Worm (Caenorhabditis elegans) whole organism, L4 larva: Measurements from ENCODE around the gene T10B9.14.
A peak's percentile ranks its signal among the peaks of the same experiment; 100 is the strongest.

Experiments
- F26F4.8 ChIP-seq: fragments of 200-800 bp; sonication (Bioruptor generic); conservative IDR thresholded peaks from 2 replicates; pipeline ENCODE4 v1.3.6; 2022; ENCODE audit warnings: missing genetic modification characterization, missing compliant biosample characterization
- F37D6.2 ChIP-seq: sonication (generic microtip); optimal IDR thresholded peaks from 2 replicates; lab custom pipeline; 2016; ENCODE audit warnings: mild to moderate bottlenecking, missing genetic modification characterization, missing compliant biosample characterization
- T20F7.1 ChIP-seq: fragments of 200-800 bp; sonication (Bioruptor generic); optimal IDR thresholded peaks from 2 replicates; lab custom pipeline; 2018; ENCODE audit warnings: mild to moderate bottlenecking, missing genetic modification characterization, missing compliant biosample characterization
- Y105C5A.15 ChIP-seq: fragments of 200-800 bp; sonication (Bioruptor generic); IDR thresholded peaks from 2 replicates; pipeline ENCODE4 v1.3.6; 2022; ENCODE audit warnings: missing genetic modification characterization, missing compliant biosample characterization
- Y48G9A.11 ChIP-seq: fragments of 200-800 bp; sonication (Bioruptor generic); IDR thresholded peaks from 2 replicates; pipeline ENCODE4 v1.3.6; 2022; ENCODE audit warnings: missing genetic modification reagents, missing genetic modification characterization, missing compliant biosample characterization
- aha-1 ChIP-seq: fragments of 150-350 bp; peaks from one replicate; lab custom pipeline; 2014; ENCODE audit warnings: missing biosample characterization, missing genetic modification characterization
- aly-2 ChIP-seq: sonication (generic microtip); optimal IDR thresholded peaks from 2 replicates; lab custom pipeline; 2018; ENCODE audit warnings: missing biosample characterization, missing genetic modification characterization
- ceh-32 ChIP-seq: sonication (generic microtip); optimal IDR thresholded peaks from 2 replicates; lab custom pipeline; 2016; ENCODE audit warnings: mild to moderate bottlenecking, missing genetic modification characterization, missing compliant biosample characterization; ENCODE audit not compliant: poor library complexity
- ceh-82 ChIP-seq: sonication (generic microtip); optimal IDR thresholded peaks from 2 replicates; lab custom pipeline; 2017; ENCODE audit warnings: missing biosample characterization, missing genetic modification characterization
- daf-12 ChIP-seq: fragments of 150-350 bp; optimal IDR thresholded peaks from 2 replicates; lab custom pipeline; 2014; ENCODE audit warnings: missing biosample characterization, missing genetic modification reagents, missing genetic modification characterization
- daf-19 ChIP-seq: fragments of 200-800 bp; sonication (Bioruptor generic); conservative IDR thresholded peaks from 2 replicates; pipeline ENCODE4 v1.3.6; 2022; ENCODE audit warnings: missing genetic modification characterization, missing compliant biosample characterization
- daf-8 ChIP-seq: fragments of 200-800 bp; sonication (Bioruptor generic); IDR thresholded peaks from 2 replicates; pipeline ENCODE4 v1.3.6; 2022; ENCODE audit warnings: missing genetic modification characterization, missing compliant biosample characterization
- dmd-6 ChIP-seq: fragments of 200-800 bp; sonication (Bioruptor generic); IDR thresholded peaks from 2 replicates; pipeline ENCODE4 v1.3.6; 2022; ENCODE audit warnings: missing genetic modification reagents, missing genetic modification characterization, missing compliant biosample characterization
- dmd-8 ChIP-seq: fragments of 200-800 bp; sonication (Bioruptor generic); IDR thresholded peaks from 2 replicates; pipeline ENCODE4 v1.3.6; 2022; ENCODE audit warnings: missing genetic modification characterization, missing compliant biosample characterization
- dpl-1 ChIP-seq: fragments of 150-350 bp; optimal IDR thresholded peaks from 2 replicates; lab custom pipeline; 2014; ENCODE audit warnings: missing biosample characterization, missing genetic modification reagents, missing genetic modification characterization
- duxl-1 ChIP-seq: sonication (generic microtip); optimal IDR thresholded peaks from 2 replicates; lab custom pipeline; 2016; ENCODE audit warnings: mild to moderate bottlenecking, missing genetic modification characterization, moderate library complexity, missing compliant biosample characterization; ENCODE audit not compliant: poor library complexity
- egl-27 ChIP-seq: sonication (generic microtip); optimal IDR thresholded peaks from 3 replicates; lab custom pipeline; 2017; ENCODE audit warnings: missing biosample characterization, missing genetic modification reagents, missing genetic modification characterization
- egl-43 ChIP-seq: fragments of 200-800 bp; sonication (Bioruptor generic); IDR thresholded peaks from 2 replicates; pipeline ENCODE4 v1.3.6; 2022; ENCODE audit warnings: missing genetic modification reagents, missing genetic modification characterization, missing compliant biosample characterization
- hif-1 ChIP-seq, 2 experiments: sonication (generic microtip); optimal IDR thresholded peaks; 2 replicates each; lab custom pipeline; 2016 to 2017; ENCODE audit warnings: missing compliant biosample characterization in 2 of 2, missing genetic modification characterization in 2 of 2, missing genetic modification reagents in 2 of 2, missing genotype in 2 of 2, mild to moderate bottlenecking in 1 of 2
- hmg-1.1 ChIP-seq: fragments of 200-800 bp; sonication (Bioruptor generic); IDR thresholded peaks from 2 replicates; pipeline ENCODE4 v1.3.6; 2022; ENCODE audit warnings: missing genetic modification reagents, missing genetic modification characterization, missing compliant biosample characterization
- lim-7 ChIP-seq: fragments of 200-800 bp; sonication (Bioruptor generic); IDR thresholded peaks from 2 replicates; pipeline ENCODE4 v1.3.6; 2022; ENCODE audit warnings: missing genetic modification characterization, missing compliant biosample characterization
- lin-1 ChIP-seq: fragments of 200-800 bp; sonication (Bioruptor generic); IDR thresholded peaks from 2 replicates; pipeline ENCODE4 v1.3.6; 2022; ENCODE audit warnings: missing genetic modification reagents, missing genetic modification characterization, missing compliant biosample characterization
- lin-13 ChIP-seq: fragments of 150-350 bp; optimal IDR thresholded peaks from 2 replicates; lab custom pipeline; 2014; ENCODE audit warnings: missing biosample characterization, missing genetic modification reagents, missing genetic modification characterization
- lin-29 ChIP-seq: fragments of 200-800 bp; sonication (Bioruptor generic); IDR thresholded peaks from 2 replicates; pipeline ENCODE4 v1.3.6; 2022; ENCODE audit warnings: missing genetic modification reagents, missing genetic modification characterization, missing compliant biosample characterization
- lin-39 ChIP-seq: fragments of 150-350 bp; optimal IDR thresholded peaks from 2 replicates; lab custom pipeline; 2014; ENCODE audit warnings: missing biosample characterization, missing genetic modification reagents, missing genetic modification characterization
- lir-3 ChIP-seq: sonication (generic microtip); optimal IDR thresholded peaks from 2 replicates; lab custom pipeline; 2016; ENCODE audit warnings: mild to moderate bottlenecking, missing genetic modification characterization, missing compliant biosample characterization
- madf-5 ChIP-seq, 2 experiments: fragments of 200-800 bp; sonication (Bioruptor generic); IDR thresholded peaks; 2 replicates each; pipeline ENCODE4 v1.3.6; 2022; ENCODE audit warnings: missing compliant biosample characterization in 2 of 2, missing genetic modification characterization in 2 of 2
- mep-1 ChIP-seq: fragments of 150-350 bp; sonication (generic microtip); optimal IDR thresholded peaks from 3 replicates; lab custom pipeline; 2014; ENCODE audit warnings: missing biosample characterization, missing genetic modification characterization
- mxl-2 ChIP-seq: fragments of 200-800 bp; sonication (Bioruptor generic); conservative IDR thresholded peaks from 2 replicates; pipeline ENCODE4 v1.3.6; 2022; ENCODE audit warnings: missing genetic modification reagents, missing genetic modification characterization, missing compliant biosample characterization
- nhr-102 ChIP-seq: sonication (generic microtip); optimal IDR thresholded peaks from 2 replicates; lab custom pipeline; 2016; ENCODE audit warnings: mild to moderate bottlenecking, missing genetic modification characterization, moderate library complexity, missing compliant biosample characterization
- nhr-111 ChIP-seq: fragments of 200-800 bp; sonication (Bioruptor generic); optimal IDR thresholded peaks from 2 replicates; lab custom pipeline; 2018; ENCODE audit warnings: mild to moderate bottlenecking, missing genetic modification characterization, missing compliant biosample characterization
- nhr-25 ChIP-seq: sonication (generic microtip); optimal IDR thresholded peaks from 2 replicates; lab custom pipeline; 2017; ENCODE audit warnings: missing genetic modification characterization, mild to moderate bottlenecking, missing compliant biosample characterization, antibody characterized with exemption, moderate library complexity, borderline replicate concordance; ENCODE audit not compliant: insufficient read depth
- nhr-28 ChIP-seq: fragments of 150-350 bp; optimal IDR thresholded peaks from 2 replicates; lab custom pipeline; 2014; ENCODE audit warnings: missing biosample characterization, missing genetic modification characterization
- nhr-41 ChIP-seq: fragments of 200-800 bp; sonication (Bioruptor generic); IDR thresholded peaks from 2 replicates; pipeline ENCODE4 v1.3.6; 2022; ENCODE audit warnings: missing genetic modification reagents, missing genetic modification characterization, missing compliant biosample characterization
- nhr-42 ChIP-seq: fragments of 200-800 bp; sonication (Bioruptor generic); IDR thresholded peaks from 2 replicates; pipeline ENCODE4 v1.3.6; 2022; ENCODE audit warnings: missing genetic modification characterization, missing compliant biosample characterization
- nhr-6 ChIP-seq: fragments of 150-350 bp; optimal IDR thresholded peaks from 2 replicates; lab custom pipeline; 2014; ENCODE audit warnings: missing biosample characterization, missing genetic modification characterization
- nhr-77 ChIP-seq: fragments of 150-350 bp; optimal IDR thresholded peaks from 2 replicates; lab custom pipeline; 2014; ENCODE audit warnings: missing biosample characterization, missing genetic modification characterization
- pqm-1 ChIP-seq: sonication (generic microtip); optimal IDR thresholded peaks from 2 replicates; lab custom pipeline; 2017; ENCODE audit warnings: missing biosample characterization, missing genetic modification characterization
- saeg-2 ChIP-seq: fragments of 200-800 bp; sonication (Bioruptor generic); IDR thresholded peaks from 2 replicates; pipeline ENCODE4 v1.3.6; 2022; ENCODE audit warnings: missing genetic modification reagents, missing genetic modification characterization, missing compliant biosample characterization
- skn-1 ChIP-seq: fragments of 150-350 bp; optimal IDR thresholded peaks from 2 replicates; lab custom pipeline; 2014; ENCODE audit warnings: missing biosample characterization, missing genetic modification characterization
- snpc-1.2 ChIP-seq: fragments of 200-800 bp; sonication (Bioruptor generic); IDR thresholded peaks from 2 replicates; pipeline ENCODE4 v1.3.6; 2022; ENCODE audit warnings: missing genetic modification reagents, missing genetic modification characterization, missing compliant biosample characterization
- snpc-4 ChIP-seq: fragments of 150-350 bp; optimal IDR thresholded peaks from 2 replicates; lab custom pipeline; 2014; ENCODE audit warnings: missing biosample characterization, missing genetic modification characterization
- spr-1 ChIP-seq: sonication (generic microtip); optimal IDR thresholded peaks from 2 replicates; lab custom pipeline; 2016; ENCODE audit warnings: mild to moderate bottlenecking, missing genetic modification characterization, missing compliant biosample characterization
- spr-3 ChIP-seq: fragments of 200-800 bp; sonication (Bioruptor generic); optimal IDR thresholded peaks from 2 replicates; lab custom pipeline; 2018; ENCODE audit warnings: mild to moderate bottlenecking, missing genetic modification characterization, missing compliant biosample characterization
- tag-97 ChIP-seq: fragments of 200-800 bp; sonication (Bioruptor generic); IDR thresholded peaks from 2 replicates; pipeline ENCODE4 v1.3.6; 2022; ENCODE audit warnings: missing genetic modification characterization, missing compliant biosample characterization
- unc-130 ChIP-seq: sonication (generic microtip); optimal IDR thresholded peaks from 2 replicates; lab custom pipeline; 2016; ENCODE audit warnings: missing genetic modification reagents, missing genetic modification characterization, missing compliant biosample characterization
- zag-1 ChIP-seq: fragments of 150-350 bp; optimal IDR thresholded peaks from 2 replicates; lab custom pipeline; 2014; ENCODE audit warnings: missing biosample characterization, missing genetic modification characterization
- zfp-2 ChIP-seq: sonication (generic microtip); optimal IDR thresholded peaks from 2 replicates; lab custom pipeline; 2016; ENCODE audit warnings: mild to moderate bottlenecking, missing genetic modification characterization, missing compliant biosample characterization
- zip-11 ChIP-seq: fragments of 200-800 bp; sonication (Bioruptor generic); IDR thresholded peaks from 2 replicates; pipeline ENCODE4 v1.3.6; 2022; ENCODE audit warnings: missing genetic modification characterization, missing compliant biosample characterization
- zip-2 ChIP-seq: fragments of 150-350 bp; optimal IDR thresholded peaks from 2 replicates; lab custom pipeline; 2014; ENCODE audit warnings: missing biosample characterization, missing genetic modification characterization
- ztf-11 ChIP-seq: fragments of 150-350 bp; optimal IDR thresholded peaks from 2 replicates; lab custom pipeline; 2014; ENCODE audit warnings: missing biosample characterization, missing genetic modification characterization
- ztf-7 ChIP-seq: fragments of 150-350 bp; optimal IDR thresholded peaks from 2 replicates; lab custom pipeline; 2014; ENCODE audit warnings: missing biosample characterization, missing genetic modification characterization

T10B9.14 gene

ce11 chrII:9774653-9775052 is 7.6 kb downstream of the T10B9.14 start (continued):
- TF ChIP-seq ceh-82 (tag; lab: Kevin White, UChicago), result no peak
- no peak for TF ChIP-seq aly-2 (tag; lab: Kevin White, UChicago)
- no peak for TF ChIP-seq lin-39
- TF ChIP-seq spr-3, result peak; percentile 54
- TF ChIP-seq aha-1 (tag; lab: Kevin White, UChicago), result peak; percentile 98
- TF ChIP-seq ceh-32 (tag; lab: Kevin White, UChicago), result no peak
- peak; percentile 74 for TF ChIP-seq unc-130 (GFP tag; lab: Kevin White, UChicago)
- TF ChIP-seq ztf-11 (tag; lab: Kevin White, UChicago), result no peak
- no peak for TF ChIP-seq egl-43 (GFP tag; lab: Robert Waterston, UW)
- TF ChIP-seq nhr-102, result peak; percentile 85
- TF ChIP-seq zfp-2, result no peak
- TF ChIP-seq F37D6.2 (tag; lab: Kevin White, UChicago), result peak; percentile 51
- TF ChIP-seq daf-19 (GFP tag; lab: Robert Waterston, UW), result 0 out of 2 replicates have a peak, but pooled peaks have one; percentile 23
- TF ChIP-seq T20F7.1 (GFP tag; lab: Kevin White, UChicago), result peak; percentile 44
- peak; percentile 95 for TF ChIP-seq lim-7
- peak; percentile 73; the same call in 1 of the 2 replicates for TF ChIP-seq F26F4.8 (GFP tag; lab: Robert Waterston, UW)
- TF ChIP-seq nhr-6 (tag; lab: Kevin White, UChicago), result peak; percentile 18
- peak; percentile 51; the same call in 1 of the 2 replicates for TF ChIP-seq saeg-2 (GFP tag; lab: Robert Waterston, UW)
- TF ChIP-seq snpc-1.2 (GFP tag; lab: Robert Waterston, UW), result peak; percentile 87
- TF ChIP-seq lin-13 (GFP tag; lab: Kevin White, UChicago), result no peak
- TF ChIP-seq lin-29 (GFP tag; lab: Robert Waterston, UW), result no peak
- TF ChIP-seq ztf-7 (tag; lab: Kevin White, UChicago), result peak; percentile 33
- TF ChIP-seq nhr-28 (tag; lab: Kevin White, UChicago), result no peak
- TF ChIP-seq nhr-111 (GFP tag; lab: Kevin White, UChicago), result peak; percentile 29
- TF ChIP-seq hif-1 (tag; optimal IDR thresholded peaks at IDR 0.05; lab: Kevin White, UChicago), result peak in 1 of 2 experiments; percentile 41
- peak; percentile 46; the same call in 1 of the 2 replicates for TF ChIP-seq nhr-42
- TF ChIP-seq egl-27 (tag; lab: Kevin White, UChicago), result no peak
- peak; percentile 89 for TF ChIP-seq hmg-1.1 (GFP tag; lab: Robert Waterston, UW)
- TF ChIP-seq Y105C5A.15 (GFP tag; lab: Robert Waterston, UW), result peak; percentile 91
- TF ChIP-seq zip-2 (tag; lab: Kevin White, UChicago), result peak; percentile 20
- TF ChIP-seq nhr-41, result peak; percentile 88; the same call in 1 of the 2 replicates
- TF ChIP-seq dmd-8, result peak; percentile 85
- peak; percentile 63 for TF ChIP-seq mep-1
- TF ChIP-seq tag-97 (GFP tag; lab: Robert Waterston, UW), result no peak
- 0 out of 2 replicates have a peak, but pooled peaks have one; percentile 25 for TF ChIP-seq mxl-2 (GFP tag; lab: Robert Waterston, UW)
- peak; percentile 36 for TF ChIP-seq lir-3
- no peak for TF ChIP-seq zag-1 (tag; lab: Kevin White, UChicago)
- peak; percentile 36 for TF ChIP-seq dpl-1 (GFP tag; lab: Kevin White, UChicago)
- no peak for TF ChIP-seq daf-8 (GFP tag; lab: Robert Waterston, UW)
- peak; percentile 86 for TF ChIP-seq lin-1 (GFP tag; lab: Robert Waterston, UW)
- TF ChIP-seq Y48G9A.11 (GFP tag; lab: Robert Waterston, UW), result peak; percentile 85
- TF ChIP-seq skn-1, result no peak
- TF ChIP-seq zip-11 (GFP tag; lab: Robert Waterston, UW), result no peak
- peak; percentile 66 to 77; a peak in 2 of 4 replicates for TF ChIP-seq madf-5 (GFP tag; IDR thresholded peaks at IDR 0.05; lab: Robert Waterston, UW)
- peak; percentile 19 for TF ChIP-seq nhr-25 (tag; lab: Kevin White, UChicago)
- TF ChIP-seq duxl-1 (tag; lab: Kevin White, UChicago), result peak; percentile 58
- TF ChIP-seq pqm-1, result no peak
- TF ChIP-seq snpc-4 (tag; lab: Kevin White, UChicago), result no peak
- TF ChIP-seq dmd-6 (GFP tag; lab: Robert Waterston, UW), result peak; percentile 67
- TF ChIP-seq daf-12 (tag; lab: Kevin White, UChicago), result no peak
- TF ChIP-seq spr-1 (tag; lab: Kevin White, UChicago), result peak; percentile 72
- no peak for TF ChIP-seq nhr-77
